Fruit fly (Drosophila melanogaster): ENCODE results near the gene Cpr62Bb.
A peak's percentile ranks its signal among the peaks of the same experiment; 100 is the strongest.

The Cpr62Bb gene

DNA sequence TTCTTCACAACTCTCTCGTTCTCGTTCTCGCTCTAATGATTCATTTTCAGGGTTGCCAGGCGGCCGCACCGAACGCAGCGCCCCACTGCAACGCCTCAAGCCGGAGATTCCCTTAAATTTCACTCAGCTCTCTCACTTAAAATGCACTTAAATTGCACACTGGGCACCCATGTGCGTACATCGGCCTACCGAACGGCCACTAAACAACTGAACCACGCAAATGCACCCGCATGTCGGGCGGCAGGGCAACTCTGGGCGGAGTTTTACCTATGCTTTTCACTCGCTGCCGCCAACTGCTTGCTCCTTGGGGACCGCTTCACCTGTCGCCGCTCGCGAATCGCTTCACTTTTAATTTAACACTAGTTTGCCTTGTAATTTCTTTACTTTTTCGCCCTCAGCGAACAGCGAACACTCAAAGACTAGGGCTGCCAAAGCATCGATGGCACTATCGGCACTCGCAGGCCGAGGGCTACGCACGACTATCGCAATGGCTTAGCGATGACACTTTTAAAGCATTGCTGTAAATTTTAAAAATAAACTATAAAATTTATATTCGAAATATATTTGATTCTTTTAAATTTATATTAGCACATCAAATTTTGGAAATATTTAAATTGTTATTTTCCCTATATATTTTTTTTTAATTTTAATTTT, 27.0 kb upstream of the Cpr62Bb start, which contains the start of gene Rap1 (continued):
- no peak for TF ChIP-seq CG15479 (GFP tag; optimal IDR thresholded peaks at IDR 0.05)
- TF ChIP-seq CG10267 (tag; optimal IDR thresholded peaks at IDR 0.05), result peak; percentile 71
- peak; percentile 8 for TF ChIP-seq CG9437 (GFP tag; optimal IDR thresholded peaks at IDR 0.05)
- peak; percentile 75 for TF ChIP-seq H2.0 (GFP tag; IDR thresholded peaks at IDR 0.05)
- peak; percentile 78 for TF ChIP-seq ato (GFP tag; IDR thresholded peaks at IDR 0.05; ENCODE audit: partially characterized antibody)
- peak; percentile 56 for TF ChIP-seq ems (GFP tag; optimal IDR thresholded peaks at IDR 0.05)
- TF ChIP-seq CG8765 (GFP tag; IDR thresholded peaks at IDR 0.05), result peak; percentile 69
- TF ChIP-seq gro (GFP tag; optimal IDR thresholded peaks at IDR 0.05), result peak; percentile 40
- peak; percentile 94 for TF ChIP-seq Bgb (GFP tag; IDR thresholded peaks at IDR 0.05; ENCODE audit: partially characterized antibody)
- no peak for TF ChIP-seq Stat92E (GFP tag; optimal IDR thresholded peaks at IDR 0.05)
- TF ChIP-seq Bteb2 (GFP tag; optimal IDR thresholded peaks at IDR 0.05), result no peak
- no peak for TF ChIP-seq abd-A (tag; optimal IDR thresholded peaks at IDR 0.05)
- peak; percentile 68 for TF ChIP-seq Mrtf (GFP tag; IDR thresholded peaks at IDR 0.05)
- peak; percentile 63 for TF ChIP-seq CG1647 (GFP tag; optimal IDR thresholded peaks at IDR 0.05)
- peak; percentile 28 for TF ChIP-seq Sox102F (GFP tag; optimal IDR thresholded peaks at IDR 0.05)
- no peak for TF ChIP-seq CG15073 (GFP tag; optimal IDR thresholded peaks at IDR 0.05)
- no peak for TF ChIP-seq Gsc (GFP tag; IDR thresholded peaks at IDR 0.05)
- TF ChIP-seq CG18619 (GFP tag; optimal IDR thresholded peaks at IDR 0.05), result peak; percentile 61
- no peak for TF ChIP-seq ro (GFP tag; IDR thresholded peaks at IDR 0.05)
- TF ChIP-seq CG10321 (GFP tag; IDR thresholded peaks at IDR 0.05), result 0 out of 2 replicates have a peak, but pooled peaks have one; percentile 25
- TF ChIP-seq Blimp-1 (GFP tag; optimal IDR thresholded peaks at IDR 0.05), result peak; percentile 50
- TF ChIP-seq CG1603 (tag; optimal IDR thresholded peaks at IDR 0.05), result peak; percentile 42
- TF ChIP-seq sisA (GFP tag; IDR thresholded peaks at IDR 0.05), result peak; percentile 61
- TF ChIP-seq dpn (GFP tag; optimal IDR thresholded peaks at IDR 0.05), result peak; percentile 45 to 70
- TF ChIP-seq pzg (GFP tag; optimal IDR thresholded peaks at IDR 0.05), result peak; percentile 53
- no peak for TF ChIP-seq CG15011 (GFP tag; optimal IDR thresholded peaks at IDR 0.05)
- TF ChIP-seq chif (GFP tag; optimal IDR thresholded peaks at IDR 0.05), result peak; percentile 9 to 11
- peak; percentile 51 for TF ChIP-seq dmrt99B (tag; optimal IDR thresholded peaks at IDR 0.05)
- peak; percentile 95 for TF ChIP-seq Opbp (GFP tag; IDR thresholded peaks at IDR 0.05; ENCODE audit: partially characterized antibody)
- no peak for TF ChIP-seq Dfd (GFP tag; optimal IDR thresholded peaks at IDR 0.05)
- peak; percentile 18 for TF ChIP-seq CG9797 (GFP tag; optimal IDR thresholded peaks at IDR 0.05)
- peak; percentile 88 for TF ChIP-seq mld (GFP tag; IDR thresholded peaks at IDR 0.05; ENCODE audit: partially characterized antibody)
- TF ChIP-seq Rx (GFP tag; IDR thresholded peaks at IDR 0.05), result peak; percentile 46
- TF ChIP-seq salm (tag; optimal IDR thresholded peaks at IDR 0.05), result no peak
- TF ChIP-seq bab2 (GFP tag; optimal IDR thresholded peaks at IDR 0.05), result peak; percentile 42
- peak; percentile 70 for TF ChIP-seq CG12391 (tag; optimal IDR thresholded peaks at IDR 0.05)
- TF ChIP-seq CG4360 (GFP tag; IDR thresholded peaks at IDR 0.05), result no peak
- TF ChIP-seq nau (GFP tag; optimal IDR thresholded peaks at IDR 0.05), result no peak
- peak; percentile 69 for TF ChIP-seq CG2120 (GFP tag; optimal IDR thresholded peaks at IDR 0.05)
- TF ChIP-seq Hr51 (GFP tag; optimal IDR thresholded peaks at IDR 0.05), result peak in 1 of 2 experiments; percentile 39
- peak; percentile 39 for TF ChIP-seq Atf-2 (GFP tag; optimal IDR thresholded peaks at IDR 0.05)
- peak; percentile 41 for TF ChIP-seq CHES-1-like (GFP tag; optimal IDR thresholded peaks at IDR 0.05)
- TF ChIP-seq CG15514 (GFP tag; optimal IDR thresholded peaks at IDR 0.05), result peak; percentile 86
- peak; percentile 58 for TF ChIP-seq CG31441 (GFP tag; IDR thresholded peaks at IDR 0.05)
- TF ChIP-seq bowl (GFP tag; IDR thresholded peaks at IDR 0.05), result no peak
- TF ChIP-seq wor (GFP tag; IDR thresholded peaks at IDR 0.05), result peak; percentile 15; the same call in 1 of the 2 replicates
- peak; percentile 86 for TF ChIP-seq CG2129 (GFP tag; IDR thresholded peaks at IDR 0.05; ENCODE audit: partially characterized antibody)
- TF ChIP-seq ash1 (GFP tag; optimal IDR thresholded peaks at IDR 0.05), result no peak
- TF ChIP-seq CG9215 (GFP tag; IDR thresholded peaks at IDR 0.05), result peak; percentile 82
